Worm (Caenorhabditis elegans): Measurements from ENCODE around the gene Y47D3A.20.

The Y47D3A.20 gene

DNA sequence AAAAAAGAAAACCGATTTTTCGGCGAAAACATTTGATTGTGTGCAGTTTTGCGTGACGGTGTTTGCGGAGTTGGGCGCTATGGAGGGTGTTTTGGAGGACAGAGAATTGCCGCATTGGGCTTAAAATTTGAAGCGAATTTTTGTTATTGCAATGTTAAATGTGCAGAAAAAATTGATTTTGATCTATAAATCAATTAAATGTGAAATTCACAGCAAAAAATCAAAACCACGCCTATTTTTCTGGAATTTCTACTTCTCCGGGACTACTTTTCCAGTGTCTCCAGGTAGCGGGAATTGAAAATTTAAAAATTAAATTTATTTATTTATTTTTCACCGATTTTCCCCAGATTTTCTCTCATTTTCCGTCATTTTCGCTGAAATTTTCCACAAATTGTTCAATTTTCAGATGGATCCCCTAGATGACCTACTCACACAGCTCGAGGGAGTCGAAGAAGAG, 42.3 kb downstream of the Y47D3A.20 start, which contains the start of gene mcm-10 (continued):
- TF ChIP-seq lin-54 (GFP tag; optimal IDR thresholded peaks at IDR 0.05) (peak; percentile 72), B0336.3 (GFP tag; IDR thresholded peaks at IDR 0.05) (peak; percentile 87), lsy-27 (tag; optimal IDR thresholded peaks at IDR 0.05; ENCODE audit: borderline replicate concordance, insufficient read depth) (no peak), sptf-2 (GFP tag; optimal IDR thresholded peaks at IDR 0.05) (no peak), mxl-1 (tag; optimal IDR thresholded peaks at IDR 0.05) (no peak), nhr-90 (tag; optimal IDR thresholded peaks at IDR 0.05) (no peak), madf-10 (tag; optimal IDR thresholded peaks at IDR 0.05) (peak; percentile 21), F57C9.4 (tag; optimal IDR thresholded peaks at IDR 0.05) (no peak), atf-7 (tag; optimal IDR thresholded peaks at IDR 0.05) (no peak), attf-3 (GFP tag; conservative IDR thresholded peaks at IDR 0.05) (no peak; the same call in 1 of the 2 replicates), chd-7 (tag; optimal IDR thresholded peaks at IDR 0.05) (no peak), tbp1 (GFP tag; optimal IDR thresholded peaks at IDR 0.05) (no peak), ztf-3 (GFP tag; optimal IDR thresholded peaks at IDR 0.05) (no peak), dox-1 (GFP tag; IDR thresholded peaks at IDR 0.05) (no peak; the same call in 1 of the 2 replicates), ceh-40 (GFP tag; IDR thresholded peaks at IDR 0.05) (no peak), ceh-79 (tag; optimal IDR thresholded peaks at IDR 0.05) (no peak), F55B11.4 (tag; optimal IDR thresholded peaks at IDR 0.05; ENCODE audit: borderline replicate concordance, insufficient read depth) (no peak), ztf-26 (tag; optimal IDR thresholded peaks at IDR 0.05) (peak; percentile 29), zim-3 (tag; optimal IDR thresholded peaks at IDR 0.05) (no peak), lin-35 (GFP tag; optimal IDR thresholded peaks at IDR 0.05) (peak in 1 of 3 experiments; percentile 73), dpff-1 (tag; optimal IDR thresholded peaks at IDR 0.05) (no peak), aptf-2 (GFP tag; conservative IDR thresholded peaks at IDR 0.05) (0 out of 2 replicates have a peak, but pooled peaks have one; percentile 51), F33H1.4 (GFP tag; IDR thresholded peaks at IDR 0.05) (peak; percentile 26; the same call in 1 of the 2 replicates), B0035.1 (tag; optimal IDR thresholded peaks at IDR 0.05) (no peak), T26A5.8 (tag; optimal IDR thresholded peaks at IDR 0.05) (no peak), rpc-1 (optimal IDR thresholded peaks at IDR 0.05) (no peak), rpc-1 (tag; optimal IDR thresholded peaks at IDR 0.05) (no peak), B0019.2 (GFP tag; conservative IDR thresholded peaks at IDR 0.05) (no peak), egrh-3 (GFP tag; IDR thresholded peaks at IDR 0.05) (no peak), efl-1 (GFP tag; optimal IDR thresholded peaks at IDR 0.05) (peak; percentile 61), nhr-27 (tag; optimal IDR thresholded peaks at IDR 0.05) (no peak), K11D2.4 (GFP tag; IDR thresholded peaks at IDR 0.05) (0 out of 2 replicates have a peak, but pooled peaks have one; percentile 32), ccch-3 (GFP tag; optimal IDR thresholded peaks at IDR 0.05) (peak; percentile 63), Y53G8AR.9 (GFP tag; conservative IDR thresholded peaks at IDR 0.05) (no peak), sdz-38 (tag; optimal IDR thresholded peaks at IDR 0.05) (no peak), madf-8 (GFP tag; conservative IDR thresholded peaks at IDR 0.05) (peak; percentile 17; the same call in 1 of the 2 replicates), rcor-1 (GFP tag; IDR thresholded peaks at IDR 0.05) (no peak), F49E8.2 (tag; optimal IDR thresholded peaks at IDR 0.05; ENCODE audit: insufficient read depth) (no peak), bed-2 (GFP tag; IDR thresholded peaks at IDR 0.05) (no peak; the same call in 1 of the 2 replicates), snpc-1.3 (tag; optimal IDR thresholded peaks at IDR 0.05; ENCODE audit: insufficient read depth) (peak; percentile 17), unc-62 (GFP tag; optimal IDR thresholded peaks at IDR 0.05) (no peak), F57A8.1 (GFP tag; optimal IDR thresholded peaks at IDR 0.05) (no peak), K12H6.12 (tag; optimal IDR thresholded peaks at IDR 0.05) (peak; percentile 87), athp-1 (tag; optimal IDR thresholded peaks at IDR 0.05) (peak; percentile 68), F10E7.11 (tag; optimal IDR thresholded peaks at IDR 0.05) (no peak), D2030.7 (GFP tag; IDR thresholded peaks at IDR 0.05) (peak; percentile 59), ama-1 (optimal IDR thresholded peaks at IDR 0.05) (no peak), ama-1 (GFP tag; optimal IDR thresholded peaks at IDR 0.05) (no peak), xnd-1 (tag; optimal IDR thresholded peaks at IDR 0.05) (no peak), Y95B8A.8 (GFP tag; IDR thresholded peaks at IDR 0.05) (no peak)

Measured in whole organism, young adult.